Fruit fly (Drosophila melanogaster): Measurements from ENCODE around the gene knk.

The knk gene

DNA sequence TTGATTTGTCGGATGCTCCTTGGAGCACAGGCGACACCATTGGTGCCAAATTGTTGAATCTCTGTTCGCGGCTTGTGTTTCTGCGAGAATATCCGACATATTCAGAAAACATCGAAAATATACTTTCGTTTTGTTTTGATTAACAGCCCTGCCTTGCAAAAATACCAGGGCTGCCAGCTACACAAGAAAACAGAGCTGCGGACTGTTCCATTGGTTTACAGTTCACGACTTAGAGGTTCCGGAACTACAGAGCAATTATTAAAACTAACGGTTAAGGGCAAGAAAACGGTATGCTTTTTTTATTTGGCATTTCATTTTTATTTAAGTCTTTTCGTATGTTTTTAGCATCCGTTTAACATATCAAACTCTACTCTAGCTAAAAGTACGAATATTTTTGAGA lies 35.7 kb upstream of the knk start, which contains the start of gene CG6254:
TSS of gene CG6254 (minus strand) at position 169 of the 400 bp plus-strand sequence.
- TF ChIP-seq CHES-1-like (GFP tag; optimal IDR thresholded peaks at IDR 0.05) (peak; percentile 67), GATAe (GFP tag; conservative IDR thresholded peaks at IDR 0.05) (no peak), CTCF (GFP tag; optimal IDR thresholded peaks at IDR 0.05) (no peak), CG4328 (GFP tag; optimal IDR thresholded peaks at IDR 0.05) (no peak), bbx (GFP tag; IDR thresholded peaks at IDR 0.05; ENCODE audit: partially characterized antibody) (0 out of 2 replicates have a peak, but pooled peaks have one; percentile 15), CG1832 (GFP tag; optimal IDR thresholded peaks at IDR 0.05) (no peak), ken (GFP tag; IDR thresholded peaks at IDR 0.05) (peak; percentile 40; the same call in 1 of the 3 replicates), HLH54F (GFP tag; optimal IDR thresholded peaks at IDR 0.05) (peak; percentile 10), gfzf (GFP tag; optimal IDR thresholded peaks at IDR 0.05) (peak; percentile 28), sima (GFP tag; optimal IDR thresholded peaks at IDR 0.05) (no peak), Med (GFP tag) (peak; percentile 88), CG7372 (GFP tag; IDR thresholded peaks at IDR 0.05) (peak; percentile 35; the same call in 1 of the 2 replicates), chn (GFP tag; optimal IDR thresholded peaks at IDR 0.05) (no peak), insv (GFP tag; optimal IDR thresholded peaks at IDR 0.05) (no peak), Sry-β (GFP tag; optimal IDR thresholded peaks at IDR 0.05) (peak; percentile 39), cad (GFP tag; optimal IDR thresholded peaks at IDR 0.05) (no peak), CG32532 (GFP tag; IDR thresholded peaks at IDR 0.05) (peak; percentile 64), CG6654 (GFP tag; optimal IDR thresholded peaks at IDR 0.05) (no peak), bab2 (GFP tag; optimal IDR thresholded peaks at IDR 0.05) (peak; percentile 1), fu2 (GFP tag; optimal IDR thresholded peaks at IDR 0.05) (peak; percentile 12), CG1233 (GFP tag; optimal IDR thresholded peaks at IDR 0.05) (no peak), CG33213 (GFP tag; optimal IDR thresholded peaks at IDR 0.05) (peak; percentile 40), Ptx1 (GFP tag; IDR thresholded peaks at IDR 0.05) (peak; percentile 32; the same call in 1 of the 2 replicates), sisA (GFP tag; IDR thresholded peaks at IDR 0.05) (0 out of 2 replicates have a peak, but pooled peaks have one; percentile 18), pfk (GFP tag; optimal IDR thresholded peaks at IDR 0.05) (no peak), NC2β (GFP tag; optimal IDR thresholded peaks at IDR 0.05) (no peak), sens (GFP tag) (peak; percentile 58), fd64A (GFP tag; optimal IDR thresholded peaks at IDR 0.05) (no peak), lilli (GFP tag; optimal IDR thresholded peaks at IDR 0.05) (peak; percentile 58), esg (GFP tag; conservative IDR thresholded peaks at IDR 0.05) (no peak), aop (GFP tag; IDR thresholded peaks at IDR 0.05) (0 out of 2 replicates have a peak, but pooled peaks have one; percentile 27), vfl (GFP tag; optimal IDR thresholded peaks at IDR 0.05) (peak; percentile 25), pnt (GFP tag; optimal IDR thresholded peaks at IDR 0.05) (peak; percentile 12), CG4617 (GFP tag; optimal IDR thresholded peaks at IDR 0.05; ENCODE audit: borderline replicate concordance) (peak; percentile 85), kni (GFP tag; optimal IDR thresholded peaks at IDR 0.05) (no peak), Tbp (GFP tag; optimal IDR thresholded peaks at IDR 0.05) (no peak), fd3F (GFP tag; optimal IDR thresholded peaks at IDR 0.05) (peak; percentile 23), Myb (GFP tag; optimal IDR thresholded peaks at IDR 0.05) (peak; percentile 93), CG2889 (GFP tag; IDR thresholded peaks at IDR 0.05) (no peak), dmrt11E (tag; optimal IDR thresholded peaks at IDR 0.05) (peak; percentile 25), MTF-1 (GFP tag; optimal IDR thresholded peaks at IDR 0.05; ENCODE audit: borderline replicate concordance) (no peak), CG10267 (tag; optimal IDR thresholded peaks at IDR 0.05) (peak; percentile 32), CG15514 (GFP tag; optimal IDR thresholded peaks at IDR 0.05) (peak; percentile 100), CG12391 (tag; optimal IDR thresholded peaks at IDR 0.05) (peak; percentile 45), Eip74EF (GFP tag; optimal IDR thresholded peaks at IDR 0.05) (no peak), CG14014 (GFP tag; IDR thresholded peaks at IDR 0.05) (peak; percentile 64; the same call in 1 of the 2 replicates), CG15696 (tag; optimal IDR thresholded peaks at IDR 0.05) (peak; percentile 23), CG9876 (GFP tag; optimal IDR thresholded peaks at IDR 0.05) (peak; percentile 16), CG3163 (GFP tag; optimal IDR thresholded peaks at IDR 0.05) (peak; percentile 15), NFAT (GFP tag; IDR thresholded peaks at IDR 0.05) (peak; percentile 82), Pdp1 (GFP tag; optimal IDR thresholded peaks at IDR 0.05) (peak in 1 of 2 experiments; percentile 29)

Measured in whole organism, embryonic.